Fruit fly (Drosophila melanogaster) whole organism, prepupa: ENCODE data around the gene CG10428.

Experiments
- CG6163 ChIP-seq: fragments of 200-800 bp; sonication (Bioruptor generic); IDR thresholded peaks from 3 replicates; pipeline ENCODE4 v1.3.6; 2022; ENCODE audit warnings: missing biosample characterization, missing genetic modification characterization
- CG9139 ChIP-seq: fragments of 200-800 bp; sonication (Bioruptor generic); optimal IDR thresholded peaks from 3 replicates; lab custom pipeline; 2017; ENCODE audit warnings: missing biosample characterization, mild to moderate bottlenecking, missing genetic modification characterization
- fkh ChIP-seq: fragments of 200-800 bp; sonication (Bioruptor generic); optimal IDR thresholded peaks from 3 replicates; lab custom pipeline; 2017; ENCODE audit warnings: missing biosample characterization, mild to moderate bottlenecking, missing genetic modification characterization, moderate library complexity

DNA sequence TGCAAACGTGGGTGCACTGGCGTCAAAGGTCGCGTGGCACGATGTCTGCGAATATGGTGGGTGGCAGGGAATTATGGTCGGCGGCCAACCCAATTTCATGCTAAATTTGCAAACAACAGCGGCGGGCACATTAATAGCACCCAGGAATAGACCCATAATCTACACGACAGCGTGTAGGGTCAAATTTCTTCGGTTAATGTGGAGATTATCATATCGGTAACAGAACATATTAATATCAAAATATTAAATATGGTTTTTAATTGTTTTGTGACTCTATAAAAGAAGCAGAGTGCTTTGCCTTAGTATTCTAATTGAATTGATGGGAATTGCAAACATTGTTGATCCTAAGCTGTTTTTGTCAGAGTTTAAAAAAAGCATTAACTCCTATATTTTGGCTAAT lies 30.2 kb downstream of the CG10428 start:
- no peak for TF ChIP-seq CG6163 (GFP tag; lab: Robert Waterston, UW)
- TF ChIP-seq CG9139 (GFP tag; lab: Kevin White, UChicago), result no peak
- TF ChIP-seq fkh (GFP tag; lab: Kevin White, UChicago), result no peak
